Worm (Caenorhabditis elegans) whole organism, L1 larva: ENCODE data around the gene nsph-4.1.
"Not testable (repeated sequence)": the region's sequence is repeated elsewhere in the genome, so short reads cannot be mapped to it uniquely, and the experiment has no call there.

Source experiments
- C04F5.9 ChIP-seq: sonication (generic microtip); optimal IDR thresholded peaks from 2 replicates; lab custom pipeline; 2016; ENCODE audit warnings: missing genetic modification characterization, missing compliant biosample characterization
- C34B4.2 ChIP-seq: sonication (generic microtip); optimal IDR thresholded peaks from 2 replicates; lab custom pipeline; 2017; ENCODE audit warnings: mild to moderate bottlenecking, missing genetic modification characterization, missing compliant biosample characterization
- F16B12.6 ChIP-seq: fragments of 150-350 bp; optimal IDR thresholded peaks from 2 replicates; lab custom pipeline; 2014; ENCODE audit warnings: missing biosample characterization, missing genetic modification characterization
- Y116A8C.19 ChIP-seq: sonication (generic microtip); optimal IDR thresholded peaks from 2 replicates; lab custom pipeline; 2016; ENCODE audit warnings: missing compliant biosample characterization, missing genetic modification characterization, borderline replicate concordance
- aha-1 ChIP-seq: fragments of 150-350 bp; optimal IDR thresholded peaks from 2 replicates; lab custom pipeline; 2014; ENCODE audit warnings: missing biosample characterization, missing genetic modification characterization
- ama-1 ChIP-seq: fragments of 150-350 bp; optimal IDR thresholded peaks from 2 replicates; lab custom pipeline; 2014
- ceh-63 ChIP-seq: fragments of 200-800 bp; sonication (Bioruptor generic); optimal IDR thresholded peaks from 2 replicates; lab custom pipeline; 2018; ENCODE audit warnings: mild to moderate bottlenecking, missing genetic modification characterization, missing compliant biosample characterization
- ceh-8 ChIP-seq: fragments of 200-800 bp; sonication (Bioruptor generic); optimal IDR thresholded peaks from 2 replicates; lab custom pipeline; 2018; ENCODE audit warnings: mild to moderate bottlenecking, missing genetic modification characterization, moderate library complexity, missing compliant biosample characterization
- ceh-82 ChIP-seq, 3 experiments: fragments of 150-350 bp in 1 of 3; sonication (generic microtip) in 2 of 3; optimal IDR thresholded peaks; 2 replicates each; lab custom pipeline; 2014 to 2017; ENCODE audit warnings: missing biosample characterization in 3 of 3, missing genetic modification characterization in 3 of 3
- ceh-88 ChIP-seq: fragments of 200-800 bp; sonication (Bioruptor generic); IDR thresholded peaks from 2 replicates; pipeline ENCODE4 v1.3.6; 2022; ENCODE audit warnings: missing genetic modification characterization, missing compliant biosample characterization
- ceh-90 ChIP-seq: sonication (generic microtip); optimal IDR thresholded peaks from 2 replicates; lab custom pipeline; 2016; ENCODE audit warnings: missing genetic modification characterization, missing compliant biosample characterization
- ces-1 ChIP-seq: fragments of 150-350 bp; optimal IDR thresholded peaks from 2 replicates; lab custom pipeline; 2014; ENCODE audit warnings: missing biosample characterization, missing genetic modification reagents, missing genetic modification characterization
- dpl-1 ChIP-seq, 3 experiments: fragments of 150-350 bp in 2 of 3; sonication (generic microtip) in 1 of 3; optimal IDR thresholded peaks; 2 replicates each; lab custom pipeline; 2014 to 2017; ENCODE audit warnings: missing biosample characterization in 3 of 3, missing genetic modification characterization in 3 of 3, missing genetic modification reagents in 3 of 3
- dsc-1 ChIP-seq: sonication (generic microtip); optimal IDR thresholded peaks from 2 replicates; lab custom pipeline; 2016; ENCODE audit warnings: mild to moderate bottlenecking, missing genetic modification characterization, missing compliant biosample characterization
- efl-3 ChIP-seq: fragments of 200-800 bp; sonication (Bioruptor generic); optimal IDR thresholded peaks from 2 replicates; lab custom pipeline; 2018; ENCODE audit warnings: mild to moderate bottlenecking, missing genetic modification characterization, missing compliant biosample characterization
- egl-13 ChIP-seq: sonication (generic microtip); optimal IDR thresholded peaks from 2 replicates; lab custom pipeline; 2016; ENCODE audit warnings: missing genotype, missing genetic modification reagents, missing genetic modification characterization, missing compliant biosample characterization
- egl-27 ChIP-seq, 2 experiments: fragments of 150-350 bp in 1 of 2; sonication (generic microtip); optimal IDR thresholded peaks; 3 replicates each; lab custom pipeline; 2017 to 2018; ENCODE audit warnings: missing biosample characterization in 2 of 2, missing genetic modification characterization in 2 of 2, missing genetic modification reagents in 2 of 2
- elt-2 ChIP-seq: sonication (generic microtip); optimal IDR thresholded peaks from 2 replicates; lab custom pipeline; 2016; ENCODE audit warnings: missing genetic modification characterization, mild to moderate bottlenecking, inconsistent platforms, missing compliant biosample characterization, missing genetic modification reagents
- elt-3 ChIP-seq, 6 experiments: fragments of 150-350 bp in 1 of 6; sonication (generic microtip); optimal IDR thresholded peaks; 2 replicates each; lab custom pipeline; 2017 to 2018; ENCODE audit warnings: missing biosample characterization in 6 of 6, missing genetic modification characterization in 6 of 6, inconsistent platforms in 1 of 6
- ets-5 ChIP-seq: fragments of 200-800 bp; sonication (Bioruptor generic); IDR thresholded peaks from 2 replicates; pipeline ENCODE4 v1.3.6; 2022; ENCODE audit warnings: missing genetic modification characterization, missing compliant biosample characterization
- fkh-4 ChIP-seq: sonication (generic microtip); optimal IDR thresholded peaks from 2 replicates; lab custom pipeline; 2016; ENCODE audit warnings: missing compliant biosample characterization, missing genetic modification characterization, borderline replicate concordance
- fkh-8 ChIP-seq: sonication (generic microtip); optimal IDR thresholded peaks from 2 replicates; lab custom pipeline; 2016; ENCODE audit warnings: mild to moderate bottlenecking, missing genetic modification characterization, missing compliant biosample characterization
- grh-1 ChIP-seq: fragments of 200-800 bp; sonication (Bioruptor generic); IDR thresholded peaks from 2 replicates; pipeline ENCODE4 v1.3.6; 2022; ENCODE audit warnings: missing genetic modification reagents, missing genetic modification characterization, missing compliant biosample characterization
- hlh-17 ChIP-seq: fragments of 200-800 bp; sonication (Bioruptor generic); optimal IDR thresholded peaks from 2 replicates; lab custom pipeline; 2018; ENCODE audit warnings: missing genetic modification characterization, mild to moderate bottlenecking, missing compliant biosample characterization, moderate library complexity, borderline replicate concordance
- hpl-2 ChIP-seq: fragments of 150-350 bp; optimal IDR thresholded peaks from 2 replicates; lab custom pipeline; 2014; ENCODE audit warnings: missing biosample characterization, missing genetic modification reagents, missing genetic modification characterization
- jun-1 ChIP-seq: fragments of 150-350 bp; optimal IDR thresholded peaks from 2 replicates; lab custom pipeline; 2014; ENCODE audit warnings: missing biosample characterization, missing genetic modification reagents, missing genetic modification characterization
- lin-15B ChIP-seq: fragments of 150-350 bp; sonication (generic microtip); optimal IDR thresholded peaks from 3 replicates; lab custom pipeline; 2014; ENCODE audit warnings: missing biosample characterization, missing genetic modification characterization
- mef-2 ChIP-seq: fragments of 150-350 bp; optimal IDR thresholded peaks from 2 replicates; lab custom pipeline; 2014; ENCODE audit warnings: missing biosample characterization, missing genetic modification characterization
- nhr-11 ChIP-seq: fragments of 150-350 bp; optimal IDR thresholded peaks from 2 replicates; lab custom pipeline; 2014; ENCODE audit warnings: missing biosample characterization, missing genetic modification characterization
- nhr-12 ChIP-seq: sonication (generic microtip); optimal IDR thresholded peaks from 2 replicates; lab custom pipeline; 2017; ENCODE audit warnings: missing biosample characterization, missing genetic modification characterization
- nhr-20 ChIP-seq: sonication (generic microtip); optimal IDR thresholded peaks from 2 replicates; lab custom pipeline; 2016; ENCODE audit warnings: mild to moderate bottlenecking, missing genetic modification characterization, missing compliant biosample characterization
- nhr-71 ChIP-seq: sonication (generic microtip); optimal IDR thresholded peaks from 2 replicates; lab custom pipeline; 2016; ENCODE audit warnings: mild to moderate bottlenecking, missing genetic modification characterization, moderate library complexity, missing compliant biosample characterization
- nhr-76 ChIP-seq: sonication (generic microtip); optimal IDR thresholded peaks from 2 replicates; lab custom pipeline; 2017; ENCODE audit warnings: missing biosample characterization, missing genetic modification characterization
- nhr-84 ChIP-seq: sonication (generic microtip); optimal IDR thresholded peaks from 2 replicates; lab custom pipeline; 2017; ENCODE audit warnings: missing biosample characterization, missing genetic modification characterization
- nhr-90 ChIP-seq: sonication (generic microtip); optimal IDR thresholded peaks from 2 replicates; lab custom pipeline; 2016; ENCODE audit warnings: mild to moderate bottlenecking, missing genetic modification characterization, missing compliant biosample characterization; ENCODE audit not compliant: poor library complexity
- rnt-1 ChIP-seq: sonication (generic microtip); optimal IDR thresholded peaks from 2 replicates; lab custom pipeline; 2016; ENCODE audit warnings: mild to moderate bottlenecking, missing genetic modification characterization, moderate library complexity, missing compliant biosample characterization
- snpc-4 ChIP-seq: fragments of 150-350 bp; optimal IDR thresholded peaks from 2 replicates; lab custom pipeline; 2014; ENCODE audit warnings: missing biosample characterization, missing genetic modification characterization
- snu-23 ChIP-seq: sonication (generic microtip); optimal IDR thresholded peaks from 2 replicates; lab custom pipeline; 2016; ENCODE audit warnings: missing genetic modification characterization, missing compliant biosample characterization
- sptf-1 ChIP-seq: fragments of 150-350 bp; optimal IDR thresholded peaks from 2 replicates; lab custom pipeline; 2014; ENCODE audit warnings: missing biosample characterization, missing genetic modification characterization
- sup-37 ChIP-seq: fragments of 200-800 bp; sonication (Bioruptor generic); optimal IDR thresholded peaks from 2 replicates; lab custom pipeline; 2018; ENCODE audit warnings: mild to moderate bottlenecking, missing genetic modification characterization, missing compliant biosample characterization
- tbx-2 ChIP-seq: sonication (generic microtip); optimal IDR thresholded peaks from 2 replicates; lab custom pipeline; 2016; ENCODE audit warnings: missing genetic modification characterization, missing compliant biosample characterization
- tlp-1 ChIP-seq: fragments of 150-350 bp; optimal IDR thresholded peaks from 2 replicates; lab custom pipeline; 2014; ENCODE audit warnings: missing biosample characterization, missing genetic modification characterization
- unc-130 ChIP-seq: fragments of 150-350 bp; optimal IDR thresholded peaks from 2 replicates; lab custom pipeline; 2017; ENCODE audit warnings: missing biosample characterization, missing genetic modification characterization, inconsistent platforms
- unc-62 ChIP-seq: fragments of 150-350 bp; optimal IDR thresholded peaks from 2 replicates; lab custom pipeline; 2014; ENCODE audit warnings: missing biosample characterization, missing genetic modification reagents, missing genetic modification characterization
- unc-86 ChIP-seq: sonication (generic microtip); optimal IDR thresholded peaks from 2 replicates; lab custom pipeline; 2016; ENCODE audit warnings: missing genetic modification characterization, missing compliant biosample characterization
- unc-98 ChIP-seq: fragments of 200-800 bp; sonication (Bioruptor generic); IDR thresholded peaks from 2 replicates; pipeline ENCODE4 v1.3.6; 2022; ENCODE audit warnings: missing genetic modification characterization, missing compliant biosample characterization
- xbp-1 ChIP-seq: sonication (generic microtip); optimal IDR thresholded peaks from 2 replicates; lab custom pipeline; 2016; ENCODE audit warnings: missing genetic modification characterization, missing compliant biosample characterization
- zag-1 ChIP-seq: fragments of 150-350 bp; optimal IDR thresholded peaks from 2 replicates; lab custom pipeline; 2014; ENCODE audit warnings: missing biosample characterization, missing genetic modification characterization
- zip-4 ChIP-seq: fragments of 200-800 bp; sonication (Bioruptor generic); optimal IDR thresholded peaks from 2 replicates; lab custom pipeline; 2018; ENCODE audit warnings: mild to moderate bottlenecking, missing genetic modification characterization, moderate library complexity, missing compliant biosample characterization
- ztf-4 ChIP-seq: fragments of 150-350 bp; optimal IDR thresholded peaks from 2 replicates; lab custom pipeline; 2014; ENCODE audit warnings: missing biosample characterization, missing genetic modification characterization

nsph-4.1 gene

ce11 chrIV:5226552-5226951, at the start of gene nsph-4.1:
Gene nsph-4.1 (plus strand): TSS chrIV:5226852.
- TF ChIP-seq sptf-1 (tag; lab: Kevin White, UChicago); F16B12.6 (tag; lab: Kevin White, UChicago); efl-3: not testable (repeated sequence)
- TF ChIP-seq, all 84 proteins: peak for 0; not testable (repeated sequence) for 84

- TF ChIP-seq ceh-90 (tag; lab: Kevin White, UChicago) (peak; percentile 55), snpc-4 (peak; percentile 90), unc-130 (tag; lab: Kevin White, UChicago) (peak; percentile 96), tbx-2 (peak; percentile 97), ceh-82 (tag; optimal IDR thresholded peaks at IDR 0.05; lab: Kevin White, UChicago) (peak; percentile 92 to 96 (median 95)), nhr-90 (peak; percentile 98), tlp-1 (no peak), elt-3 (tag; optimal IDR thresholded peaks at IDR 0.05; lab: Kevin White, UChicago) (peak in 4 of 6 experiments; percentile 32 to 95 (median 88)), dsc-1 (peak; percentile 97), zip-4 (GFP tag; lab: Kevin White, UChicago) (peak; percentile 86), ces-1 (GFP tag; lab: Kevin White, UChicago) (no peak), nhr-20 (peak; percentile 96), ztf-4 (tag; lab: Kevin White, UChicago) (peak; percentile 91), elt-2 (tag; lab: Kevin White, UChicago) (peak; percentile 82), sup-37 (GFP tag; lab: Kevin White, UChicago) (peak; percentile 92), unc-62 (GFP tag; lab: Kevin White, UChicago) (peak; percentile 58), nhr-76 (tag; lab: Kevin White, UChicago) (no peak), zag-1 (tag; lab: Kevin White, UChicago) (no peak), ceh-63 (GFP tag; lab: Kevin White, UChicago) (no peak), mef-2 (peak; percentile 67), nhr-84 (tag; lab: Kevin White, UChicago) (peak; percentile 10), ceh-88 (peak; percentile 93), hlh-17 (GFP tag; lab: Kevin White, UChicago) (no peak), fkh-8 (tag; lab: Kevin White, UChicago) (peak; percentile 83), unc-98 (GFP tag; lab: Robert Waterston, UW) (peak; percentile 17; the same call in 1 of the 2 replicates), snu-23 (GFP tag; lab: Kevin White, UChicago) (peak; percentile 98), ets-5 (GFP tag; lab: Robert Waterston, UW) (no peak), C34B4.2 (tag; lab: Kevin White, UChicago) (peak; percentile 31), fkh-4 (peak; percentile 80), nhr-11 (tag; lab: Kevin White, UChicago) (peak; percentile 89), nhr-12 (tag; lab: Kevin White, UChicago) (no peak), hpl-2 (GFP tag; lab: Kevin White, UChicago) (peak; percentile 54), dpl-1 (GFP tag; optimal IDR thresholded peaks at IDR 0.05; lab: Kevin White, UChicago) (peak; percentile 99), F16B12.6 (tag; lab: Kevin White, UChicago) (peak; percentile 75), Y116A8C.19 (tag; lab: Kevin White, UChicago) (peak; percentile 37), egl-27 (tag; optimal IDR thresholded peaks at IDR 0.05; lab: Kevin White, UChicago) (peak in 1 of 2 experiments; percentile 43), ama-1 (lab: Kevin White, UChicago) (no peak), C04F5.9 (tag; lab: Kevin White, UChicago) (peak; percentile 85), lin-15B (peak; percentile 89), jun-1 (tag; lab: Kevin White, UChicago) (peak; percentile 92), sptf-1 (tag; lab: Kevin White, UChicago) (no peak), xbp-1 (tag; lab: Kevin White, UChicago) (peak; percentile 94), nhr-71 (tag; lab: Kevin White, UChicago) (peak; percentile 98), rnt-1 (tag; lab: Kevin White, UChicago) (peak; percentile 97), unc-86 (tag; lab: Kevin White, UChicago) (peak; percentile 91), grh-1 (GFP tag; lab: Robert Waterston, UW) (peak; percentile 98), ceh-8 (GFP tag; lab: Kevin White, UChicago) (peak; percentile 95), aha-1 (peak; percentile 68), egl-13 (tag; lab: Kevin White, UChicago) (peak; percentile 93)
Measured at ce11 chrIV:5183755-5184166, 42.9 kb upstream of the nsph-4.1 start, which contains the start of gene W03F8.4. Gene W03F8.4 (plus strand): TSS chrIV:5184123.
